Worm (Caenorhabditis elegans): ENCODE measurements around the gene Y73F8A.13.

ce11 chrIV:15291162-15291561 is 20.9 kb upstream of the Y73F8A.13 start, which contains the start of gene pqn-90:
- TF ChIP-seq pag-3 (tag; optimal IDR thresholded peaks at IDR 0.05; ENCODE audit: borderline replicate concordance) (no peak), ceh-24 (tag; optimal IDR thresholded peaks at IDR 0.05) (no peak), tbx-2 (tag; optimal IDR thresholded peaks at IDR 0.05) (no peak), unc-55 (GFP tag; optimal IDR thresholded peaks at IDR 0.05) (no peak), ceh-9 (tag; optimal IDR thresholded peaks at IDR 0.05) (no peak), nhr-11 (tag; optimal IDR thresholded peaks at IDR 0.05) (no peak), ahr-1 (tag; optimal IDR thresholded peaks at IDR 0.05) (no peak), ama-1 (optimal IDR thresholded peaks at IDR 0.05) (no peak), fkh-10 (GFP tag; optimal IDR thresholded peaks at IDR 0.05) (no peak), C38D4.7 (GFP tag; optimal IDR thresholded peaks at IDR 0.05) (no peak), pat-9 (tag; optimal IDR thresholded peaks at IDR 0.05) (no peak), elt-4 (tag; optimal IDR thresholded peaks at IDR 0.05) (no peak), sox-2 (GFP tag; IDR thresholded peaks at IDR 0.05) (no peak)
